Worm (Caenorhabditis elegans) whole organism, L4 larva: ENCODE measurements around the gene sfrp-1.

Experiments
- F10B5.3 ChIP-seq: sonication (generic microtip); optimal IDR thresholded peaks from 2 replicates; lab custom pipeline; 2016; ENCODE audit warnings: mild to moderate bottlenecking, missing genetic modification characterization, missing compliant biosample characterization
- R02D3.7 ChIP-seq: fragments of 150-350 bp; sonication (generic microtip); optimal IDR thresholded peaks from 3 replicates; lab custom pipeline; 2014; ENCODE audit warnings: missing biosample characterization, missing genetic modification characterization
- ces-1 ChIP-seq: fragments of 150-350 bp; sonication (generic microtip); optimal IDR thresholded peaks from 4 replicates; lab custom pipeline; 2014; ENCODE audit warnings: missing biosample characterization, missing genetic modification reagents, missing genetic modification characterization
- daf-8 ChIP-seq: fragments of 200-800 bp; sonication (Bioruptor generic); IDR thresholded peaks from 2 replicates; pipeline ENCODE4 v1.3.6; 2022; ENCODE audit warnings: missing genetic modification characterization, missing compliant biosample characterization
- fos-1 ChIP-seq: fragments of 150-350 bp; optimal IDR thresholded peaks from 2 replicates; lab custom pipeline; 2014; ENCODE audit warnings: missing biosample characterization, missing genetic modification characterization
- jun-1 ChIP-seq: fragments of 150-350 bp; optimal IDR thresholded peaks from 2 replicates; lab custom pipeline; 2014; ENCODE audit warnings: missing biosample characterization, missing genetic modification reagents, missing genetic modification characterization
- mep-1 ChIP-seq: fragments of 150-350 bp; sonication (generic microtip); optimal IDR thresholded peaks from 3 replicates; lab custom pipeline; 2014; ENCODE audit warnings: missing biosample characterization, missing genetic modification characterization
- nhr-102 ChIP-seq: sonication (generic microtip); optimal IDR thresholded peaks from 2 replicates; lab custom pipeline; 2016; ENCODE audit warnings: mild to moderate bottlenecking, missing genetic modification characterization, moderate library complexity, missing compliant biosample characterization
- nhr-11 ChIP-seq: fragments of 150-350 bp; optimal IDR thresholded peaks from 2 replicates; lab custom pipeline; 2014; ENCODE audit warnings: missing biosample characterization, missing genetic modification characterization
- nhr-237 ChIP-seq: sonication (generic microtip); optimal IDR thresholded peaks from 2 replicates; lab custom pipeline; 2017; ENCODE audit warnings: missing biosample characterization, missing genetic modification characterization
- unc-130 ChIP-seq: sonication (generic microtip); optimal IDR thresholded peaks from 2 replicates; lab custom pipeline; 2016; ENCODE audit warnings: missing genetic modification reagents, missing genetic modification characterization, missing compliant biosample characterization
- zip-11 ChIP-seq: fragments of 200-800 bp; sonication (Bioruptor generic); IDR thresholded peaks from 2 replicates; pipeline ENCODE4 v1.3.6; 2022; ENCODE audit warnings: missing genetic modification characterization, missing compliant biosample characterization

DNA sequence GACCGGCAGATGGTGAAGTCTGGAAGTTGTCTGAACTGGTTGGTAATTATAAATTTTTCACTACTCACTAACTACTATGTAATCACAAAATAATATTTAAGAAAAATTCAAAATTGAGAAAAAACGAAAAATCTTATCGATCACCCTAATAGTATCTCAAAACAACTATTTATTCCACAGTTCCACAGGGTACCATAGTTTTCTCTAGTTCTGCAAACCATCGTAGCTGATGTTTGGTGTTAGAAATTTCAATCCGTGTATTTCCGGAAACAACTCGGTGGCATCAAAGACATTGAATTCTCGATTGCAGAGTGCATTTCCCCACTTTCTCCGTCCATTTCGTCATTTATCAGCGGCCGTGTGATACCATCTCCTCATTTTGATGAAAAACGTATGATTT, 39.4 kb upstream of the sfrp-1 start, which contains the start of gene Y73B6BL.31:
- TF ChIP-seq fos-1 (tag; lab: Kevin White, UChicago): no peak
- no peak for TF ChIP-seq nhr-102 (tag; lab: Kevin White, UChicago)
- TF ChIP-seq nhr-11 (tag; lab: Kevin White, UChicago): no peak
- TF ChIP-seq mep-1 (tag; lab: Kevin White, UChicago): no peak
- TF ChIP-seq F10B5.3 (tag; lab: Kevin White, UChicago): no peak
- no peak for TF ChIP-seq nhr-237 (tag; lab: Kevin White, UChicago)
- no peak for TF ChIP-seq jun-1 (tag; lab: Kevin White, UChicago)
- no peak for TF ChIP-seq zip-11 (GFP tag; lab: Robert Waterston, UW)
- TF ChIP-seq unc-130: no peak
- TF ChIP-seq daf-8: no peak
- TF ChIP-seq R02D3.7 (tag; lab: Kevin White, UChicago): no peak
- no peak for TF ChIP-seq ces-1 (GFP tag; lab: Kevin White, UChicago)
